Fruit fly (Drosophila melanogaster) whole organism, prepupa: Measurements from ENCODE around the gene CG9733.

Source experiments
- Blimp-1 ChIP-seq: fragments of 200-800 bp; sonication (Bioruptor generic); optimal IDR thresholded peaks from 3 replicates; lab custom pipeline; 2017; ENCODE audit warnings: missing biosample characterization, missing genetic modification characterization, mild to moderate bottlenecking, moderate library complexity, missing genetic modification reagents
- CG10631 ChIP-seq: fragments of 200-800 bp; sonication (Bioruptor generic); optimal IDR thresholded peaks from 2 replicates; lab custom pipeline; 2016; ENCODE audit warnings: missing biosample characterization, missing genetic modification characterization
- CG11902 ChIP-seq: fragments of 200-800 bp; sonication (Bioruptor generic); optimal IDR thresholded peaks from 3 replicates; lab custom pipeline; 2016; ENCODE audit warnings: missing biosample characterization, missing genetic modification characterization
- CG16779 ChIP-seq: fragments of 200-800 bp; sonication (Bioruptor generic); optimal IDR thresholded peaks from 3 replicates; lab custom pipeline; 2017; ENCODE audit warnings: missing biosample characterization, mild to moderate bottlenecking, missing genetic modification characterization
- CG3032 ChIP-seq: fragments of 200-800 bp; optimal IDR thresholded peaks from 2 replicates; lab custom pipeline; 2019; ENCODE audit warnings: missing biosample characterization, mild to moderate bottlenecking, missing genetic modification characterization, moderate library complexity
- CG31627 ChIP-seq: fragments of 200-800 bp; sonication (Bioruptor generic); optimal IDR thresholded peaks from 3 replicates; lab custom pipeline; 2016; ENCODE audit warnings: missing biosample characterization, missing genetic modification characterization
- CG3919 ChIP-seq: fragments of 200-800 bp; sonication (Bioruptor generic); optimal IDR thresholded peaks from 3 replicates; lab custom pipeline; 2016; ENCODE audit warnings: missing biosample characterization, missing genetic modification characterization
- CG4318 ChIP-seq: fragments of 200-800 bp; sonication (Bioruptor generic); optimal IDR thresholded peaks from 3 replicates; lab custom pipeline; 2017; ENCODE audit warnings: missing biosample characterization, mild to moderate bottlenecking, missing genetic modification characterization
- CG6163 ChIP-seq: fragments of 200-800 bp; sonication (Bioruptor generic); IDR thresholded peaks from 3 replicates; pipeline ENCODE4 v1.3.6; 2022; ENCODE audit warnings: missing biosample characterization, missing genetic modification characterization
- CG6276 ChIP-seq: fragments of 200-800 bp; sonication (Bioruptor generic); optimal IDR thresholded peaks from 2 replicates; lab custom pipeline; 2017; ENCODE audit warnings: missing biosample characterization, mild to moderate bottlenecking, missing genetic modification characterization
- CG6792 ChIP-seq: fragments of 200-800 bp; sonication (Bioruptor generic); optimal IDR thresholded peaks from 3 replicates; lab custom pipeline; 2016; ENCODE audit warnings: missing biosample characterization, missing genetic modification characterization
- CG6808 ChIP-seq: fragments of 200-800 bp; sonication (Bioruptor generic); optimal IDR thresholded peaks from 3 replicates; lab custom pipeline; 2017; ENCODE audit warnings: missing biosample characterization, missing genetic modification characterization, mild to moderate bottlenecking, moderate library complexity, missing genetic modification reagents
- CG6854 ChIP-seq: fragments of 200-800 bp; sonication (Bioruptor generic); optimal IDR thresholded peaks from 2 replicates; lab custom pipeline; 2017; ENCODE audit warnings: missing biosample characterization, mild to moderate bottlenecking, missing genetic modification characterization
- CG7368 ChIP-seq: fragments of 200-800 bp; sonication (Bioruptor generic); optimal IDR thresholded peaks from 3 replicates; lab custom pipeline; 2016; ENCODE audit warnings: missing biosample characterization, missing genetic modification characterization
- CG8632 ChIP-seq: fragments of 200-800 bp; sonication (Bioruptor generic); optimal IDR thresholded peaks from 3 replicates; lab custom pipeline; 2016; ENCODE audit warnings: missing biosample characterization, missing genetic modification characterization
- CG9139 ChIP-seq: fragments of 200-800 bp; sonication (Bioruptor generic); optimal IDR thresholded peaks from 3 replicates; lab custom pipeline; 2017; ENCODE audit warnings: missing biosample characterization, mild to moderate bottlenecking, missing genetic modification characterization
- Eip75B ChIP-seq: fragments of 200-800 bp; sonication (Bioruptor generic); optimal IDR thresholded peaks from 3 replicates; lab custom pipeline; 2016; ENCODE audit warnings: missing biosample characterization, missing genetic modification characterization
- Eip78C ChIP-seq: fragments of 200-800 bp; sonication (Bioruptor generic); peaks from one replicate; lab custom pipeline; 2016; ENCODE audit warnings: missing biosample characterization, missing genetic modification characterization
- Ets21C ChIP-seq: fragments of 200-800 bp; sonication (Bioruptor generic); optimal IDR thresholded peaks from 3 replicates; lab custom pipeline; 2016; ENCODE audit warnings: missing biosample characterization, missing genetic modification characterization
- Ets96B ChIP-seq: fragments of 200-800 bp; optimal IDR thresholded peaks from 2 replicates; lab custom pipeline; 2019; ENCODE audit warnings: missing biosample characterization, mild to moderate bottlenecking, missing genetic modification characterization, moderate library complexity
- Hr4 ChIP-seq: fragments of 200-800 bp; sonication (Bioruptor generic); optimal IDR thresholded peaks from 3 replicates; lab custom pipeline; 2016; ENCODE audit warnings: missing biosample characterization, missing genetic modification characterization
- Met ChIP-seq: fragments of 200-800 bp; sonication (Bioruptor generic); optimal IDR thresholded peaks from 3 replicates; lab custom pipeline; 2016; ENCODE audit warnings: missing biosample characterization, missing genetic modification characterization
- OdsH ChIP-seq: fragments of 200-800 bp; sonication (Bioruptor generic); optimal IDR thresholded peaks from 3 replicates; lab custom pipeline; 2016; ENCODE audit warnings: missing biosample characterization, missing genetic modification characterization
- Sox102F ChIP-seq: fragments of 200-800 bp; sonication (Bioruptor generic); optimal IDR thresholded peaks from 2 replicates; lab custom pipeline; 2016; ENCODE audit warnings: missing biosample characterization, mild to moderate bottlenecking, missing genetic modification characterization
- Sox14 ChIP-seq: fragments of 200-800 bp; sonication (Bioruptor generic); optimal IDR thresholded peaks from 3 replicates; lab custom pipeline; 2016; ENCODE audit warnings: missing biosample characterization, missing genetic modification characterization
- Sox15 ChIP-seq: fragments of 200-800 bp; sonication (Bioruptor generic); optimal IDR thresholded peaks from 3 replicates; lab custom pipeline; 2016; ENCODE audit warnings: missing biosample characterization, missing genetic modification characterization
- achi ChIP-seq: fragments of 200-800 bp; sonication (Bioruptor generic); optimal IDR thresholded peaks from 3 replicates; lab custom pipeline; 2016; ENCODE audit warnings: missing biosample characterization, missing genetic modification characterization
- cyc ChIP-seq: fragments of 200-800 bp; sonication (Bioruptor generic); optimal IDR thresholded peaks from 3 replicates; lab custom pipeline; 2016; ENCODE audit warnings: missing biosample characterization, missing genetic modification characterization
- dac ChIP-seq: fragments of 200-800 bp; sonication (Bioruptor generic); optimal IDR thresholded peaks from 2 replicates; lab custom pipeline; 2017; ENCODE audit warnings: missing biosample characterization, mild to moderate bottlenecking, missing genetic modification characterization
- dsx ChIP-seq: fragments of 200-800 bp; optimal IDR thresholded peaks from 3 replicates; lab custom pipeline; 2019; ENCODE audit warnings: missing biosample characterization, mild to moderate bottlenecking, missing genetic modification characterization, moderate library complexity; ENCODE audit not compliant: poor library complexity, severe bottlenecking
- eg ChIP-seq: fragments of 200-800 bp; sonication (Bioruptor generic); IDR thresholded peaks from 3 replicates; pipeline ENCODE4 v1.3.6; 2022; ENCODE audit warnings: missing biosample characterization, missing genetic modification characterization
- esn ChIP-seq: fragments of 200-800 bp; sonication (Bioruptor generic); optimal IDR thresholded peaks from 2 replicates; lab custom pipeline; 2016; ENCODE audit warnings: missing biosample characterization, mild to moderate bottlenecking, missing genetic modification characterization, moderate library complexity
- fkh ChIP-seq: fragments of 200-800 bp; sonication (Bioruptor generic); optimal IDR thresholded peaks from 3 replicates; lab custom pipeline; 2017; ENCODE audit warnings: missing biosample characterization, mild to moderate bottlenecking, missing genetic modification characterization, moderate library complexity
- lz ChIP-seq: fragments of 200-800 bp; sonication (Bioruptor generic); optimal IDR thresholded peaks from 3 replicates; lab custom pipeline; 2016; ENCODE audit warnings: missing biosample characterization, missing genetic modification characterization
- net ChIP-seq: fragments of 200-800 bp; sonication (Bioruptor generic); optimal IDR thresholded peaks from 3 replicates; lab custom pipeline; 2016; ENCODE audit warnings: missing biosample characterization, missing genetic modification characterization
- salr ChIP-seq, 2 experiments: fragments of 200-800 bp; sonication (Bioruptor generic); optimal IDR thresholded peaks; 3 replicates each; lab custom pipeline; 2016 to 2018; ENCODE audit warnings: missing biosample characterization in 2 of 2, missing genetic modification characterization in 2 of 2, mild to moderate bottlenecking in 1 of 2
- ss ChIP-seq, 2 experiments: fragments of 200-800 bp; sonication (Bioruptor generic); optimal IDR thresholded peaks; 2 replicates in 1 of 2; 3 replicates in 1 of 2; lab custom pipeline; 2017 to 2018; ENCODE audit warnings: mild to moderate bottlenecking in 2 of 2, missing biosample characterization in 2 of 2, missing genetic modification characterization in 2 of 2, moderate library complexity in 1 of 2
- topi ChIP-seq: fragments of 200-800 bp; sonication (Bioruptor generic); optimal IDR thresholded peaks from 3 replicates; lab custom pipeline; 2016; ENCODE audit warnings: missing biosample characterization, missing genetic modification characterization
- vri ChIP-seq: fragments of 200-800 bp; sonication (Bioruptor generic); optimal IDR thresholded peaks from 3 replicates; lab custom pipeline; 2016; ENCODE audit warnings: missing biosample characterization, mild to moderate bottlenecking, missing genetic modification characterization

CG9733 gene

DNA sequence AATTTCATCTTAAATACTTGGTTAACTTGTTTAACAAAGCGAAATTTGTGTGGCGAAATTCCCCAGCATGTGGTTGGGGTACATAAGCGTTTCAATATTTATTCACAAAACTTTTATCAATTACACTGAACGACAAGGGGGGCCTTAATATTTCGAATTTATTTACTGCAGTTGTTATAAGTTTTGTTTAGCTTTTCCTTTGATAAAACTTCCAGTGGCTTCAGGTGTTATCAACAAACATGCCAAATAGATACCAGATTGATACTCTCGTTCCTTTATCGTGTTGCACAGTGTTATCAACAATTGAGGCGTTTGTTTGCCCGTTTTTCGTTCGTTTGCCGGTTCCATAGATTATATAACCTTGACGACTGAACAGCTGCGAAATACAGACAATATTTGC, 33.8 kb upstream of the CG9733 start (continued):
- TF ChIP-seq ss (GFP tag; optimal IDR thresholded peaks at IDR 0.05; lab: Kevin White, UChicago) = no peak
- peak; percentile 73 for TF ChIP-seq Sox102F
- no peak for TF ChIP-seq dac (GFP tag; lab: Kevin White, UChicago)
- peak; percentile 45 for TF ChIP-seq Ets96B (tag; lab: Kevin White, UChicago)
- TF ChIP-seq CG10631 (GFP tag; lab: Kevin White, UChicago) = peak; percentile 42
- peak; percentile 66; the same call in 2 of the 3 replicates for TF ChIP-seq CG6163 (GFP tag; lab: Robert Waterston, UW)
- peak; percentile 23 for TF ChIP-seq Sox15 (GFP tag; lab: Kevin White, UChicago)
- peak; percentile 80 for TF ChIP-seq cyc
- no peak for TF ChIP-seq CG6808 (GFP tag; lab: Kevin White, UChicago)
- TF ChIP-seq fkh (GFP tag; lab: Kevin White, UChicago) = peak; percentile 72
- TF ChIP-seq CG6792 (GFP tag; lab: Kevin White, UChicago) = peak; percentile 60
- TF ChIP-seq lz = peak; percentile 78
- peak; percentile 41 for TF ChIP-seq OdsH
- peak; percentile 58 for TF ChIP-seq achi (GFP tag; lab: Kevin White, UChicago)
- TF ChIP-seq CG3919 (GFP tag; lab: Kevin White, UChicago) = peak; percentile 73
- no peak for TF ChIP-seq salr (GFP tag; optimal IDR thresholded peaks at IDR 0.05; lab: Kevin White, UChicago)
- TF ChIP-seq CG31627 = peak; percentile 78
- TF ChIP-seq CG16779 = no peak
- peak; percentile 60 for TF ChIP-seq eg
- TF ChIP-seq CG7368 (GFP tag; lab: Kevin White, UChicago) = no peak
- TF ChIP-seq Ets21C = peak; percentile 71
- peak; percentile 79 for TF ChIP-seq esn

DNA sequence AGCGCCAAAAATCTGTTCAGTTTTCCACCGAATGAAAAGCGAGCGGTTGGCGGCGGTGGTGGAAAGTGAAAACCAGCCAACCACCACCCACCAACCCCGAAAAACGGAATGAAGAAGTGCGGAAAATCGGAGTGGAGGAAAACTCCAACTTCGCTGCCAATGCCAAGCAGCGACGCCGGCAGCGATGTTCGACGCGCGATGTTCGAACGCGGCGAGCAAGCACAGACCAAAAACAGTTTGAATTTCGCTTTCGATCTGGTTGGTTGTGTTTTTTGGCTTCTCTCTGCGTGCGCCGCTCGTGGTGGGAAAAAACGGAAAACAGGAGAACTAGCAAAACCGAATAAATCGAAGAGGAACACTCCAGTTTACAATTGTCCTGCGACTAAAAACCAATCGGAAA, 31.2 kb upstream of the CG9733 start, which contains the start of gene heca:
TSS of gene heca (plus strand) at position 233 of the 400 bp plus-strand sequence.
- TF ChIP-seq dsx (GFP tag; lab: Kevin White, UChicago) = peak; percentile 43
- no peak for TF ChIP-seq CG8632
- no peak for TF ChIP-seq topi
- peak; percentile 66; the same call in 1 of the 3 replicates for TF ChIP-seq eg
- TF ChIP-seq CG6854 (GFP tag; lab: Kevin White, UChicago) = peak; percentile 18
- peak; percentile 31 for TF ChIP-seq Eip78C (GFP tag; lab: Kevin White, UChicago)
- TF ChIP-seq achi (GFP tag; lab: Kevin White, UChicago) = peak; percentile 23
- TF ChIP-seq esn = peak; percentile 8
- no peak for TF ChIP-seq Ets21C
- no peak for TF ChIP-seq Sox15 (GFP tag; lab: Kevin White, UChicago)
- no peak for TF ChIP-seq Met (GFP tag; lab: Kevin White, UChicago)
- peak; percentile 42 for TF ChIP-seq vri
- TF ChIP-seq Blimp-1 (GFP tag; lab: Kevin White, UChicago) = peak; percentile 93
- peak; percentile 20 for TF ChIP-seq CG6276 (GFP tag; lab: Kevin White, UChicago)
- no peak for TF ChIP-seq CG4318 (GFP tag; lab: Kevin White, UChicago)
- TF ChIP-seq fkh (GFP tag; lab: Kevin White, UChicago) = peak; percentile 21
- TF ChIP-seq ss (GFP tag; optimal IDR thresholded peaks at IDR 0.05; lab: Kevin White, UChicago) = peak; percentile 3 to 24
- TF ChIP-seq CG3919 (GFP tag; lab: Kevin White, UChicago) = peak; percentile 43
- no peak for TF ChIP-seq Hr4 (GFP tag; lab: Kevin White, UChicago)
- TF ChIP-seq Eip75B = peak; percentile 49
- peak; percentile 33 for TF ChIP-seq CG9139
- peak; percentile 11 for TF ChIP-seq CG3032 (tag; lab: Kevin White, UChicago)
- TF ChIP-seq CG11902 (GFP tag; lab: Kevin White, UChicago) = no peak
- TF ChIP-seq net (GFP tag; lab: Kevin White, UChicago) = peak; percentile 48
- TF ChIP-seq Sox14 = peak; percentile 6
